Worm (Caenorhabditis elegans): ENCODE results near the gene dnj-23.

The dnj-23 gene

DNA sequence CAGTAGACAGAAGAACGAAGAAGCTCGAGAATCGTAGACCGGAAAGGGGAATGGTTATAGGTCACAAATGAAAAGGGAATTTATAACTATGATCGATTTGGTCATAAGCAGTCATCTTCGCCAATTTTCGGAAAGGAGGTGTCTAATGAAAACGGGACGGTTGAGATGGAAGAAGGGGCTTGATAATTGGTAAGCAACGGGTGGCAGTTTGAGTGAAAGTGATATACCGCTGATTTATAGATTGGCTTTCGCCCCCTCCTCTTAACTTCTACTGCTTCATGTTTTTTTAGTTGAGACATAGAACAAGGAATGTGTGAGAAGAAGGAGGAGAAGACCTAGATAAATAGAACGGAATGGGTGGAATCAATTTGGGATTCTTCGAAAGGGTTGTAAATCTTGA is 35.6 kb downstream of the dnj-23 start:
- TF ChIP-seq mxl-1 (tag; optimal IDR thresholded peaks at IDR 0.05): no peak
- TF ChIP-seq F49E8.2 (tag; optimal IDR thresholded peaks at IDR 0.05; ENCODE audit: insufficient read depth): no peak

DNA sequence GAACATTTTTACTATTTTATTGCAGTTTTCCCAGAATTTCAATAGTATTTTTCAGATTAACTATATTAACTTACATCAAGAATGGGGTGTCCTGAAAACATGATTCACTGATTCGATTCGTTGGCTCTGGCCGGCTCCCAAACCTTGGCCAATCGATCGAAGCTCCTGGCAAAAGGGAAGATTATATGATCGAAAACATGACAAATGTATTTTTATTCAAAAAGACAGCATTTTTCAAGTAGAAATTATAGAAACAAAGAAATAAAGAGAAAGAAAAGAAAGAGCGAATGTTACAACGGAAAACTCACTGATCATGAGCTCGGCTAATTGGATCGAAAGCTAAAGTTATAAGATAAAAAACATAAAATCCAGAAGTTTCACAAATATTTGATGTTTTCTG is 37.7 kb downstream of the dnj-23 start, which contains the start of gene T24B8.4:
Gene T24B8.4, minus strand, starts transcription at position 101 of the 400 bp plus-strand sequence.
- TF ChIP-seq unc-62 (GFP tag; optimal IDR thresholded peaks at IDR 0.05): no peak
- TF ChIP-seq ccch-3 (GFP tag; optimal IDR thresholded peaks at IDR 0.05): no peak
- no peak for TF ChIP-seq fkh-3 (tag; optimal IDR thresholded peaks at IDR 0.05)
- no peak for TF ChIP-seq ztf-26 (tag; optimal IDR thresholded peaks at IDR 0.05)
- TF ChIP-seq nfya-1 (tag; optimal IDR thresholded peaks at IDR 0.05; ENCODE audit: borderline replicate concordance, insufficient read depth): no peak
- no peak for TF ChIP-seq mxl-1 (tag; optimal IDR thresholded peaks at IDR 0.05)
- TF ChIP-seq pha-4 (tag; optimal IDR thresholded peaks at IDR 0.05): no peak
- no peak for TF ChIP-seq T26A5.8 (tag; optimal IDR thresholded peaks at IDR 0.05)
- no peak for TF ChIP-seq B0019.2 (GFP tag; conservative IDR thresholded peaks at IDR 0.05)
- TF ChIP-seq dpff-1 (tag; optimal IDR thresholded peaks at IDR 0.05): no peak
- TF ChIP-seq ets-4 (GFP tag; optimal IDR thresholded peaks at IDR 0.05): no peak
- no peak for TF ChIP-seq bed-2 (GFP tag; IDR thresholded peaks at IDR 0.05)
- TF ChIP-seq tbx-9 (tag; optimal IDR thresholded peaks at IDR 0.05; ENCODE audit: borderline replicate concordance): no peak
- no peak for TF ChIP-seq chd-7 (tag; optimal IDR thresholded peaks at IDR 0.05)
- no peak for TF ChIP-seq cebp-1 (GFP tag; IDR thresholded peaks at IDR 0.05)
- TF ChIP-seq cebp-1 (tag; optimal IDR thresholded peaks at IDR 0.05): no peak
- no peak for TF ChIP-seq mcd-1 (GFP tag; IDR thresholded peaks at IDR 0.05)
- TF ChIP-seq nhr-27 (tag; optimal IDR thresholded peaks at IDR 0.05): no peak
- no peak for TF ChIP-seq tlf-1 (GFP tag; optimal IDR thresholded peaks at IDR 0.05)

DNA sequence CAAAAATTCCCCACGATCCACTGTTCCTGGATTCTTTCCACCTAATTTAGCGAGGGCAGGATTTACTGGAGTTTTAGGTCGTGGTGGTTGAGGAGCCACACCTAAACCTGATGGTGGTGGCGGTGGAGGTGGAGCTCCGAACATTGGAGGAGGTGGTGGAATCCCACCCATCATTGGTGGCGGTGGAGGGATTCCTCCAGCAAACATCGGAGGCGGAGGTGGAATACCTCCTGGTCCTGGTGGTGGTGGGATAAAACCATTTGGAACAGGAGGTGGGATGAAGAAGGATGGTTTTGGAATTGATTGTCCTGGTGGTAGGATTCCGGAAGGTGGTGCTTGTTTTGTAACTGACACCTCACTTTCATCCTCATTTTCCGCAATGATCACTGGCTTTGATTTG is 38.6 kb downstream of the dnj-23 start:
- no peak for TF ChIP-seq Y53F4B.3 (GFP tag; IDR thresholded peaks at IDR 0.05)
- no peak for TF ChIP-seq lin-35 (GFP tag; optimal IDR thresholded peaks at IDR 0.05)
- TF ChIP-seq zfh-2 (GFP tag; conservative IDR thresholded peaks at IDR 0.05): peak; percentile 75
- 0 out of 2 replicates have a peak, but pooled peaks have one; percentile 23 for TF ChIP-seq mcd-1 (GFP tag; IDR thresholded peaks at IDR 0.05)
- no peak for TF ChIP-seq ztf-26 (tag; optimal IDR thresholded peaks at IDR 0.05)
- 0 out of 2 replicates have a peak, but pooled peaks have one; percentile 19 for TF ChIP-seq madf-3 (GFP tag; IDR thresholded peaks at IDR 0.05)
- TF ChIP-seq akir-1 (GFP tag; optimal IDR thresholded peaks at IDR 0.05): no peak
- no peak for TF ChIP-seq nhr-179 (tag; optimal IDR thresholded peaks at IDR 0.05)

DNA sequence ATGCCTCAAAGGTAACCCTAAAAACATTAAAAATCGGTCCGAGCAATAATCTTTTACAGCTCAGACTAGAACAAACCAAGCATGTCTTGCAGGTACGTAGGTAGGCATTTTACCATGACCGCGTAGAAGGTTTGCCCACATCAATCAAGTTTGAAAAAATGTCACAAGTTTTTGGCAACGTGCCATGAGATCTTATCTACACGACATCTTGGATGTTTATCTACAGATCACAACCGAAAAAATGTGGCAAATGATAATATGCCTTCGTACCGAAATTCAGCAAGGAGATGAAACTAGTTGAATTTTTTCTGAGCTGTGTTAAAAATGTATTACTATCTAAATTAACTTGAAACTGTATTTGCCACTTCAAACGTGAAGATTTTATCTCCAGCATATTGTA is 44.0 kb downstream of the dnj-23 start:
- TF ChIP-seq hsf-1 (GFP tag; IDR thresholded peaks at IDR 0.05): no peak

DNA sequence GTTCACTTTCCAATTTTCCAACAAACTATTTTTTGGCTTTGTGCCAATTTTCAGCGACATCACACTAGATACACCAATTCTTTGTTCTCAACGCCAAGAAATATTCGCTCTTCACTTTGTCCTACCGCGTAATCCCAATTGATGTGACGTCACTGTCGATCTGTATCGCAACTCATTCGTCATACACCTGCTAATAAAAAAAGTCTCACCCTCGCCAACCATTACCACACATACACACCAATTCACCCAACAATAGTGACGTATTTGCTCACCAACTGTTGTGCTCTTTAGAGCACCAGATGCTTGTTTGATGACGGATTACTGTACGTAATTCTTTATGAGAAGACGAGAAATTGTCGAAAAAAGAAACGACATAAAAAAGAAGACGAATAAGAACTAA is 45.0 kb downstream of the dnj-23 start:
- TF ChIP-seq B0336.3 (GFP tag; IDR thresholded peaks at IDR 0.05): no peak
- no peak for TF ChIP-seq ZK185.1 (tag; optimal IDR thresholded peaks at IDR 0.05; ENCODE audit: poor library complexity, severe bottlenecking)
- no peak for TF ChIP-seq ztf-18 (tag; optimal IDR thresholded peaks at IDR 0.05)
- TF ChIP-seq hsf-1 (GFP tag; IDR thresholded peaks at IDR 0.05): no peak
- TF ChIP-seq Y53G8AR.9 (GFP tag; conservative IDR thresholded peaks at IDR 0.05): 0 out of 2 replicates have a peak, but pooled peaks have one; percentile 56
